Worm (Caenorhabditis elegans) whole organism, midembryonic: Measurements from ENCODE around the gene Y41D4B.15.

Experiments
- klf-2 ChIP-seq: fragments of 200-800 bp; sonication (Bioruptor generic); conservative IDR thresholded peaks from 2 replicates; pipeline ENCODE4 v1.3.6; 2022; ENCODE audit warnings: missing genetic modification reagents, missing genetic modification characterization, missing compliant biosample characterization
- ztf-23 ChIP-seq: fragments of 200-800 bp; sonication (Bioruptor generic); IDR thresholded peaks from 2 replicates; pipeline ENCODE4 v1.3.6; 2022; ENCODE audit warnings: missing genetic modification reagents, missing genetic modification characterization, missing compliant biosample characterization

- TF ChIP-seq klf-2 (GFP tag; lab: Robert Waterston, UW) = no peak
- TF ChIP-seq ztf-23 (GFP tag; lab: Robert Waterston, UW) = no peak
Measured at ce11 chrIV:1523418-1523817, 40.5 kb upstream of the Y41D4B.15 start, which contains the start of gene K03H6.1.
